Worm (Caenorhabditis elegans) whole organism, midembryonic: ENCODE data around the gene dop-6.

Experiments used
- T22C8.4 ChIP-seq: fragments of 200-800 bp; sonication (Bioruptor generic); IDR thresholded peaks from 2 replicates; pipeline ENCODE4 v1.3.6; 2022; ENCODE audit warnings: missing genetic modification characterization, missing compliant biosample characterization
- cog-1 ChIP-seq: sonication (generic microtip); optimal IDR thresholded peaks from 2 replicates; lab custom pipeline; 2016; ENCODE audit warnings: missing genetic modification characterization, missing compliant biosample characterization
- flt-1 ChIP-seq: fragments of 200-800 bp; sonication (Bioruptor generic); IDR thresholded peaks from 2 replicates; pipeline ENCODE4 v1.3.6; 2022; ENCODE audit warnings: missing genetic modification characterization, missing compliant biosample characterization
- klf-2 ChIP-seq: fragments of 200-800 bp; sonication (Bioruptor generic); conservative IDR thresholded peaks from 2 replicates; pipeline ENCODE4 v1.3.6; 2022; ENCODE audit warnings: missing genetic modification reagents, missing genetic modification characterization, missing compliant biosample characterization
- med-1 ChIP-seq: sonication (generic microtip); optimal IDR thresholded peaks from 2 replicates; lab custom pipeline; 2017; ENCODE audit warnings: missing genetic modification characterization, mild to moderate bottlenecking, missing compliant biosample characterization, antibody characterized with exemption, missing genetic modification reagents; ENCODE audit not compliant: insufficient read depth
- ref-1 ChIP-seq: fragments of 200-800 bp; sonication (Bioruptor generic); conservative IDR thresholded peaks from 2 replicates; pipeline ENCODE4 v1.3.6; 2022; ENCODE audit warnings: missing genetic modification reagents, missing genetic modification characterization, missing compliant biosample characterization
- tab-1 ChIP-seq: fragments of 200-800 bp; sonication (Bioruptor generic); IDR thresholded peaks from 2 replicates; pipeline ENCODE4 v1.3.6; 2022; ENCODE audit warnings: missing genetic modification characterization, missing compliant biosample characterization
- ztf-23 ChIP-seq: fragments of 200-800 bp; sonication (Bioruptor generic); IDR thresholded peaks from 2 replicates; pipeline ENCODE4 v1.3.6; 2022; ENCODE audit warnings: missing genetic modification reagents, missing genetic modification characterization, missing compliant biosample characterization
- ztf-29 ChIP-seq: fragments of 200-800 bp; sonication (Bioruptor generic); IDR thresholded peaks from 2 replicates; pipeline ENCODE4 v1.3.6; 2022; ENCODE audit warnings: missing genetic modification reagents, missing genetic modification characterization, missing compliant biosample characterization

- TF ChIP-seq flt-1 (GFP tag; lab: Robert Waterston, UW) (no peak), ztf-29 (GFP tag; lab: Robert Waterston, UW) (no peak), cog-1 (no peak), T22C8.4 (GFP tag; lab: Robert Waterston, UW) (no peak), ztf-23 (GFP tag; lab: Robert Waterston, UW) (no peak), ref-1 (GFP tag; lab: Robert Waterston, UW) (no peak), tab-1 (no peak), med-1 (GFP tag; lab: Kevin White, UChicago) (no peak), klf-2 (GFP tag; lab: Robert Waterston, UW) (no peak)
These were observed 45.6 kb downstream of the dop-6 start, which contains the start of gene R160.3 for ce11 chrX:4366231-4366630.
